Worm (Caenorhabditis elegans) whole organism, late embryonic: ENCODE results near the gene F37A8.2.

Experiments used
- ahr-1 ChIP-seq: sonication (generic microtip); optimal IDR thresholded peaks from 2 replicates; lab custom pipeline; 2016; ENCODE audit warnings: missing genetic modification characterization, missing compliant biosample characterization
- ama-1 ChIP-seq: fragments of 150-350 bp; optimal IDR thresholded peaks from 2 replicates; lab custom pipeline; 2014
- ceh-45 ChIP-seq: fragments of 200-800 bp; sonication (Bioruptor generic); IDR thresholded peaks from 2 replicates; pipeline ENCODE4 v1.3.6; 2022; ENCODE audit warnings: missing genetic modification reagents, missing genetic modification characterization, missing compliant biosample characterization
- ceh-9 ChIP-seq: sonication (generic microtip); optimal IDR thresholded peaks from 2 replicates; lab custom pipeline; 2016; ENCODE audit warnings: mild to moderate bottlenecking, missing genetic modification characterization, inconsistent platforms, missing compliant biosample characterization
- dmd-4 ChIP-seq: sonication (generic microtip); optimal IDR thresholded peaks from 2 replicates; lab custom pipeline; 2016; ENCODE audit warnings: borderline replicate concordance, missing genetic modification characterization, missing compliant biosample characterization
- dve-1 ChIP-seq: sonication (generic microtip); optimal IDR thresholded peaks from 2 replicates; lab custom pipeline; 2017; ENCODE audit warnings: antibody characterized with exemption, mild to moderate bottlenecking, missing genetic modification characterization, missing compliant biosample characterization
- hlh-30 ChIP-seq: sonication (generic microtip); optimal IDR thresholded peaks from 2 replicates; lab custom pipeline; 2017; ENCODE audit warnings: antibody characterized with exemption, missing genetic modification characterization, missing compliant biosample characterization; ENCODE audit not compliant: insufficient read depth
- lim-6 ChIP-seq: sonication (generic microtip); optimal IDR thresholded peaks from 2 replicates; lab custom pipeline; 2016; ENCODE audit warnings: missing genetic modification characterization, missing compliant biosample characterization
- nfya-1 ChIP-seq: sonication (generic microtip); optimal IDR thresholded peaks from 2 replicates; lab custom pipeline; 2017; ENCODE audit warnings: missing genetic modification characterization, mild to moderate bottlenecking, missing compliant biosample characterization, antibody characterized with exemption, moderate library complexity
- nhr-11 ChIP-seq: fragments of 150-350 bp; optimal IDR thresholded peaks from 2 replicates; lab custom pipeline; 2014; ENCODE audit warnings: missing biosample characterization, missing genetic modification characterization
- pax-1 ChIP-seq: fragments of 150-350 bp; optimal IDR thresholded peaks from 2 replicates; lab custom pipeline; 2014; ENCODE audit warnings: missing biosample characterization, missing genetic modification characterization
- pros-1 ChIP-seq: fragments of 150-350 bp; optimal IDR thresholded peaks from 2 replicates; lab custom pipeline; 2014; ENCODE audit warnings: missing biosample characterization, missing genetic modification reagents, missing genetic modification characterization
- unc-55 ChIP-seq: sonication (generic microtip); optimal IDR thresholded peaks from 2 replicates; lab custom pipeline; 2017; ENCODE audit warnings: missing biosample characterization, missing genetic modification reagents, missing genetic modification characterization
- unc-86 ChIP-seq: sonication (generic microtip); optimal IDR thresholded peaks from 2 replicates; lab custom pipeline; 2016; ENCODE audit warnings: missing genetic modification characterization, missing compliant biosample characterization

- TF ChIP-seq unc-55 (GFP tag; lab: Kevin White, UChicago) (no peak), ama-1 (lab: Kevin White, UChicago) (no peak), lim-6 (tag; lab: Kevin White, UChicago) (no peak), pax-1 (no peak), ahr-1 (tag; lab: Kevin White, UChicago) (no peak), nfya-1 (tag; lab: Kevin White, UChicago) (no peak), ceh-45 (no peak), dve-1 (tag; lab: Kevin White, UChicago) (no peak), unc-86 (no peak), nhr-11 (tag; lab: Kevin White, UChicago) (no peak), dmd-4 (tag; lab: Kevin White, UChicago) (no peak), hlh-30 (tag; lab: Kevin White, UChicago) (no peak), ceh-9 (tag; lab: Kevin White, UChicago) (no peak), pros-1 (tag; lab: Kevin White, UChicago) (no peak)
These were observed 20.7 kb upstream of the F37A8.2 start for ce11 chrIII:3952058-3952457.
